Fruit fly (Drosophila melanogaster) whole organism, embryonic: ENCODE measurements around the gene Lim3.

Source experiments
- Abd-B ChIP-seq: fragments of 200-800 bp; sonication (Bioruptor generic); optimal IDR thresholded peaks from 2 replicates; lab custom pipeline; 2018; ENCODE audit warnings: missing biosample characterization, mild to moderate bottlenecking, missing genetic modification characterization, moderate library complexity
- CG1024 ChIP-seq: fragments of 200-800 bp; sonication (Bioruptor generic); IDR thresholded peaks from 2 replicates; pipeline ENCODE4 v1.3.6; 2022; ENCODE audit warnings: missing biosample characterization, missing genetic modification characterization
- CG10366 ChIP-seq: fragments of 200-800 bp; sonication (Bioruptor generic); IDR thresholded peaks from 2 replicates; pipeline ENCODE4 v1.3.6; 2022; ENCODE audit warnings: missing biosample characterization, missing genetic modification characterization
- CG10979 ChIP-seq: fragments of 200-800 bp; sonication (Bioruptor generic); optimal IDR thresholded peaks from 2 replicates; lab custom pipeline; 2018; ENCODE audit warnings: missing biosample characterization, mild to moderate bottlenecking, missing genetic modification characterization, moderate library complexity
- CG11247 ChIP-seq: fragments of 200-800 bp; sonication (Bioruptor generic); IDR thresholded peaks from 2 replicates; pipeline ENCODE4 v1.3.6; 2022; ENCODE audit warnings: missing biosample characterization, missing genetic modification characterization
- CG11695 ChIP-seq: fragments of 200-800 bp; sonication (Bioruptor generic); IDR thresholded peaks from 3 replicates; pipeline ENCODE4 v1.3.6; 2022; ENCODE audit warnings: missing biosample characterization, missing genetic modification characterization
- CG12104 ChIP-seq: fragments of 200-800 bp; sonication (Bioruptor generic); optimal IDR thresholded peaks from 3 replicates; lab custom pipeline; 2016; ENCODE audit warnings: missing biosample characterization, missing genetic modification characterization
- CG12659 ChIP-seq: fragments of 200-800 bp; sonication (Bioruptor generic); optimal IDR thresholded peaks from 3 replicates; lab custom pipeline; 2017; ENCODE audit warnings: mild to moderate bottlenecking, missing biosample characterization, missing genetic modification reagents, missing genetic modification characterization
- CG15269 ChIP-seq: fragments of 200-800 bp; sonication (Bioruptor generic); optimal IDR thresholded peaks from 2 replicates; lab custom pipeline; 2018; ENCODE audit warnings: missing biosample characterization, mild to moderate bottlenecking, missing genetic modification characterization, moderate library complexity
- CG17385 ChIP-seq: fragments of 200-800 bp; sonication (Bioruptor generic); optimal IDR thresholded peaks from 3 replicates; lab custom pipeline; 2018; ENCODE audit warnings: missing biosample characterization, mild to moderate bottlenecking, missing genetic modification characterization
- CG1792 ChIP-seq: fragments of 200-800 bp; sonication (Bioruptor generic); optimal IDR thresholded peaks from 2 replicates; lab custom pipeline; 2016; ENCODE audit warnings: missing biosample characterization, missing genetic modification characterization
- CG18011 ChIP-seq: fragments of 200-800 bp; sonication (Bioruptor generic); optimal IDR thresholded peaks from 2 replicates; lab custom pipeline; 2017; ENCODE audit warnings: missing biosample characterization, missing genetic modification characterization, mild to moderate bottlenecking, moderate library complexity, missing genotype
- CG18262 ChIP-seq: fragments of 200-800 bp; optimal IDR thresholded peaks from 3 replicates; lab custom pipeline; 2019; ENCODE audit warnings: missing biosample characterization, mild to moderate bottlenecking, missing genetic modification characterization, moderate library complexity
- CG2199 ChIP-seq: fragments of 200-800 bp; sonication (Bioruptor generic); IDR thresholded peaks from 3 replicates; pipeline ENCODE4 v1.3.6; 2022; ENCODE audit warnings: missing biosample characterization, missing genetic modification characterization
- CG2678 ChIP-seq: fragments of 200-800 bp; sonication (Bioruptor generic); optimal IDR thresholded peaks from 3 replicates; lab custom pipeline; 2019; ENCODE audit warnings: missing biosample characterization, mild to moderate bottlenecking, missing genetic modification characterization, moderate library complexity
- CG3163 ChIP-seq: fragments of 200-800 bp; sonication (Bioruptor generic); optimal IDR thresholded peaks from 3 replicates; lab custom pipeline; 2016; ENCODE audit warnings: missing biosample characterization, missing genetic modification characterization
- CG32767 ChIP-seq: fragments of 200-800 bp; sonication (Bioruptor generic); IDR thresholded peaks from 2 replicates; pipeline ENCODE4 v1.3.6; 2022; ENCODE audit warnings: missing biosample characterization, missing genetic modification characterization
- CG33213 ChIP-seq: fragments of 200-800 bp; sonication (Bioruptor generic); optimal IDR thresholded peaks from 3 replicates; lab custom pipeline; 2016; ENCODE audit warnings: missing biosample characterization, missing genetic modification characterization
- CG3407 ChIP-seq: fragments of 200-800 bp; sonication (Bioruptor generic); optimal IDR thresholded peaks from 2 replicates; lab custom pipeline; 2018; ENCODE audit warnings: missing biosample characterization, mild to moderate bottlenecking, missing genetic modification characterization
- CG6791 ChIP-seq: fragments of 200-800 bp; sonication (Bioruptor generic); IDR thresholded peaks from 3 replicates; pipeline ENCODE4 v1.3.6; 2022; ENCODE audit warnings: missing biosample characterization, missing genetic modification characterization; ENCODE audit not compliant: partially characterized antibody
- CG7357 ChIP-seq: fragments of 200-800 bp; sonication (Bioruptor generic); IDR thresholded peaks from 3 replicates; pipeline ENCODE4 v1.3.6; 2022; ENCODE audit warnings: missing biosample characterization, missing genetic modification characterization
- Doc3 ChIP-seq: fragments of 200-800 bp; sonication (Bioruptor generic); IDR thresholded peaks from 3 replicates; pipeline ENCODE4 v1.3.6; 2022; ENCODE audit warnings: missing biosample characterization, missing genetic modification characterization; ENCODE audit not compliant: partially characterized antibody
- E2f2 ChIP-seq: fragments of 200-800 bp; sonication (Bioruptor generic); IDR thresholded peaks from 2 replicates; pipeline ENCODE4 v1.3.6; 2022; ENCODE audit warnings: missing biosample characterization, missing genetic modification characterization
- Hmx ChIP-seq: fragments of 200-800 bp; sonication (Bioruptor generic); optimal IDR thresholded peaks from 2 replicates; lab custom pipeline; 2016; ENCODE audit warnings: missing biosample characterization, missing genetic modification characterization
- MTF-1 ChIP-seq: fragments of 200-800 bp; sonication (Bioruptor generic); optimal IDR thresholded peaks from 2 replicates; lab custom pipeline; 2018; ENCODE audit warnings: missing biosample characterization, mild to moderate bottlenecking, missing genetic modification characterization, borderline replicate concordance
- Myb ChIP-seq: fragments of 200-800 bp; sonication (Bioruptor generic); optimal IDR thresholded peaks from 2 replicates; lab custom pipeline; 2016; ENCODE audit warnings: missing biosample characterization, missing genetic modification characterization
- PHDP ChIP-seq: fragments of 200-800 bp; sonication (Bioruptor generic); optimal IDR thresholded peaks from 3 replicates; lab custom pipeline; 2018; ENCODE audit warnings: missing biosample characterization, mild to moderate bottlenecking, missing genetic modification characterization, moderate library complexity
- Pdp1 ChIP-seq, 2 experiments: fragments of 200-800 bp; sonication (Bioruptor generic); optimal IDR thresholded peaks; 3 replicates each; lab custom pipeline; 2016; ENCODE audit warnings: missing biosample characterization in 2 of 2, missing genetic modification characterization in 2 of 2, mild to moderate bottlenecking in 1 of 2, moderate library complexity in 1 of 2
- Ptx1 ChIP-seq: fragments of 200-800 bp; sonication (Bioruptor generic); IDR thresholded peaks from 2 replicates; pipeline ENCODE4 v1.3.6; 2022; ENCODE audit warnings: missing biosample characterization, missing genetic modification characterization
- Sox102F ChIP-seq: fragments of 200-800 bp; sonication (Bioruptor generic); optimal IDR thresholded peaks from 2 replicates; lab custom pipeline; 2018; ENCODE audit warnings: missing biosample characterization, mild to moderate bottlenecking, missing genetic modification characterization, moderate library complexity
- YL-1 ChIP-seq: fragments of 200-800 bp; sonication (Bioruptor generic); optimal IDR thresholded peaks from 3 replicates; lab custom pipeline; 2017; ENCODE audit warnings: missing biosample characterization, mild to moderate bottlenecking, missing genetic modification characterization
- aop ChIP-seq: fragments of 200-800 bp; sonication (Bioruptor generic); IDR thresholded peaks from 2 replicates; pipeline ENCODE4 v1.3.6; 2022; ENCODE audit warnings: missing biosample characterization, missing genetic modification characterization
- ase ChIP-seq: fragments of 200-800 bp; sonication (Bioruptor generic); IDR thresholded peaks from 3 replicates; pipeline ENCODE4 v1.3.6; 2022; ENCODE audit warnings: missing biosample characterization, missing genetic modification characterization
- bbx ChIP-seq: fragments of 200-800 bp; sonication (Bioruptor generic); IDR thresholded peaks from 2 replicates; pipeline ENCODE4 v1.3.6; 2022; ENCODE audit warnings: missing biosample characterization, missing genetic modification characterization; ENCODE audit not compliant: partially characterized antibody
- bsh ChIP-seq, 2 experiments: fragments of 200-800 bp; sonication (Bioruptor generic); optimal IDR thresholded peaks; 2 replicates each; lab custom pipeline; 2017 to 2018; ENCODE audit warnings: mild to moderate bottlenecking in 2 of 2, missing biosample characterization in 2 of 2, missing genetic modification characterization in 2 of 2, moderate library complexity in 1 of 2
- chm ChIP-seq: fragments of 200-800 bp; sonication (Bioruptor generic); IDR thresholded peaks from 2 replicates; pipeline ENCODE4 v1.3.6; 2022; ENCODE audit warnings: missing biosample characterization, missing genetic modification characterization
- eve ChIP-seq, 2 experiments: fragments of >200 bp; optimal IDR thresholded peaks; 2 replicates each; lab custom pipeline; 2017; ENCODE audit warnings: missing biosample characterization in 2 of 2, missing genetic modification characterization in 2 of 2
- exex ChIP-seq: fragments of 200-800 bp; sonication (Bioruptor generic); optimal IDR thresholded peaks from 4 replicates; lab custom pipeline; 2018; ENCODE audit warnings: missing biosample characterization, mild to moderate bottlenecking, missing genetic modification characterization, moderate library complexity
- fd96Cb ChIP-seq: fragments of 200-800 bp; sonication (Bioruptor generic); optimal IDR thresholded peaks from 2 replicates; lab custom pipeline; 2018; ENCODE audit warnings: missing biosample characterization, mild to moderate bottlenecking, missing genetic modification characterization, moderate library complexity
- gcm2 ChIP-seq: fragments of 200-800 bp; sonication (Bioruptor generic); optimal IDR thresholded peaks from 2 replicates; lab custom pipeline; 2016; ENCODE audit warnings: missing biosample characterization, missing genetic modification characterization
- kni ChIP-seq: fragments of 200-800 bp; sonication (Bioruptor generic); optimal IDR thresholded peaks from 3 replicates; lab custom pipeline; 2017; ENCODE audit warnings: mild to moderate bottlenecking, missing biosample characterization, missing genetic modification reagents, missing genetic modification characterization
- lilli ChIP-seq: fragments of 200-800 bp; sonication (Bioruptor generic); optimal IDR thresholded peaks from 3 replicates; lab custom pipeline; 2016; ENCODE audit warnings: missing biosample characterization, missing genetic modification characterization
- nau ChIP-seq: fragments of 200-800 bp; sonication (Bioruptor generic); optimal IDR thresholded peaks from 3 replicates; lab custom pipeline; 2017; ENCODE audit warnings: missing biosample characterization, mild to moderate bottlenecking, missing genetic modification characterization, missing genetic modification reagents
- repo ChIP-seq: fragments of 200-800 bp; sonication (Bioruptor generic); optimal IDR thresholded peaks from 2 replicates; lab custom pipeline; 2016; ENCODE audit warnings: missing biosample characterization, missing genetic modification characterization
- schlank ChIP-seq: fragments of 200-800 bp; sonication (Bioruptor generic); optimal IDR thresholded peaks from 2 replicates; lab custom pipeline; 2018; ENCODE audit warnings: missing biosample characterization, mild to moderate bottlenecking, missing genetic modification characterization
- sim ChIP-seq: fragments of 200-800 bp; sonication (Bioruptor generic); IDR thresholded peaks from 2 replicates; pipeline ENCODE4 v1.3.6; 2022; ENCODE audit warnings: missing biosample characterization, missing genetic modification characterization
- tgo ChIP-seq: fragments of 200-800 bp; sonication (Bioruptor generic); IDR thresholded peaks from 3 replicates; pipeline ENCODE4 v1.3.6; 2022; ENCODE audit warnings: missing biosample characterization, missing genetic modification characterization
- trh ChIP-seq: fragments of 200-800 bp; sonication (Bioruptor generic); optimal IDR thresholded peaks from 2 replicates; lab custom pipeline; 2016; ENCODE audit warnings: missing biosample characterization, missing genetic modification characterization

Gene Lim3

dm6 chr2L:19142176-19142870 is 34.1 kb upstream of the Lim3 start (continued):
- TF ChIP-seq CG18262 (peak; percentile 30), E2f2 (GFP tag; lab: Robert Waterston, UW) (no peak), Hmx (GFP tag; lab: Kevin White, UChicago) (no peak), CG10979 (tag; lab: Kevin White, UChicago) (peak; percentile 27), eve (GFP tag; optimal IDR thresholded peaks at IDR 0.05; lab: Kevin White, UChicago) (peak in 1 of 2 experiments; percentile 35), Pdp1 (GFP tag; optimal IDR thresholded peaks at IDR 0.05; lab: Kevin White, UChicago) (peak in 1 of 2 experiments; percentile 6), CG15269 (tag; lab: Kevin White, UChicago) (peak; percentile 24), Sox102F (GFP tag; lab: Kevin White, UChicago) (no peak), kni (GFP tag; lab: Kevin White, UChicago) (peak; percentile 2), CG10366 (no peak), CG7357 (no peak), CG2199 (GFP tag; lab: Robert Waterston, UW) (0 out of 3 replicates have a peak, but pooled peaks have one; percentile 64), CG11695 (GFP tag; lab: Robert Waterston, UW) (peak; percentile 47; the same call in 1 of the 3 replicates), tgo (GFP tag; lab: Robert Waterston, UW) (no peak), CG6791 (no peak), lilli (GFP tag; lab: Kevin White, UChicago) (peak; percentile 41), chm (GFP tag; lab: Robert Waterston, UW) (no peak), CG1024 (no peak), PHDP (peak; percentile 22), exex (tag; lab: Kevin White, UChicago) (no peak), sim (GFP tag; lab: Robert Waterston, UW) (no peak), CG17385 (peak; percentile 42), CG3407 (GFP tag; lab: Kevin White, UChicago) (no peak), CG12104 (GFP tag; lab: Kevin White, UChicago) (no peak), trh (GFP tag; lab: Kevin White, UChicago) (no peak), repo (GFP tag; lab: Kevin White, UChicago) (no peak), bbx (GFP tag; lab: Robert Waterston, UW) (no peak), CG2678 (peak; percentile 16), bsh (GFP tag; optimal IDR thresholded peaks at IDR 0.05; lab: Kevin White, UChicago) (peak in 1 of 2 experiments; percentile 36), gcm2 (GFP tag; lab: Kevin White, UChicago) (no peak)

- no peak for TF ChIP-seq aop
- TF ChIP-seq CG11247 (GFP tag; lab: Robert Waterston, UW), result peak; percentile 65
- peak; percentile 38; the same call in 2 of the 3 replicates for TF ChIP-seq tgo (GFP tag; lab: Robert Waterston, UW)
- peak; percentile 75 for TF ChIP-seq nau (GFP tag; lab: Kevin White, UChicago)
- peak; percentile 81 for TF ChIP-seq CG10979 (tag; lab: Kevin White, UChicago)
- peak; percentile 19 for TF ChIP-seq Myb (GFP tag; lab: Kevin White, UChicago)
- peak; percentile 39 for TF ChIP-seq CG3163
- TF ChIP-seq ase (GFP tag; lab: Robert Waterston, UW), result no peak
- peak; percentile 29; the same call in 1 of the 2 replicates for TF ChIP-seq Ptx1 (GFP tag; lab: Robert Waterston, UW)
- TF ChIP-seq CG1792, result peak; percentile 21
- TF ChIP-seq schlank (tag; lab: Kevin White, UChicago), result peak; percentile 37
- peak; percentile 7 for TF ChIP-seq YL-1 (GFP tag; lab: Kevin White, UChicago)
- peak; percentile 67 for TF ChIP-seq CG12659
- TF ChIP-seq Doc3 (GFP tag; lab: Robert Waterston, UW), result no peak
- peak; percentile 20; the same call in 1 of the 2 replicates for TF ChIP-seq CG32767 (GFP tag; lab: Robert Waterston, UW)
- peak; percentile 73 for TF ChIP-seq fd96Cb (tag; lab: Kevin White, UChicago)
- peak; percentile 33; the same call in 1 of the 2 replicates for TF ChIP-seq E2f2 (GFP tag; lab: Robert Waterston, UW)
- TF ChIP-seq Abd-B (GFP tag; lab: Kevin White, UChicago), result peak; percentile 25
- TF ChIP-seq MTF-1 (GFP tag; lab: Kevin White, UChicago), result no peak
- TF ChIP-seq CG33213 (GFP tag; lab: Kevin White, UChicago), result peak; percentile 53
- peak; percentile 52 for TF ChIP-seq CG18011 (GFP tag; lab: Kevin White, UChicago)
Observed at dm6 chr2L:19141435-19142126, 33.4 kb upstream of the Lim3 start.
